Fruit fly (Drosophila melanogaster): ENCODE data around the gene CG15561.

The CG15561 gene

dm6 chr3R:31221337-31222047, 5.8 kb upstream of the CG15561 start:
- TF ChIP-seq CG4496 (GFP tag; IDR thresholded peaks at IDR 0.05), result no peak
- peak; percentile 71 for TF ChIP-seq CG8301 (tag; optimal IDR thresholded peaks at IDR 0.05)
- TF ChIP-seq CG17806 (tag; optimal IDR thresholded peaks at IDR 0.05), result peak; percentile 16
- peak; percentile 57 for TF ChIP-seq CG9948 (tag; optimal IDR thresholded peaks at IDR 0.05)
- peak; percentile 88 for TF ChIP-seq EcR (GFP tag; optimal IDR thresholded peaks at IDR 0.05)
- TF ChIP-seq fd96Ca (GFP tag; IDR thresholded peaks at IDR 0.05), result no peak
- peak; percentile 72 for TF ChIP-seq CG15710 (tag; optimal IDR thresholded peaks at IDR 0.05)
- peak; percentile 71 for TF ChIP-seq Pif1B (GFP tag; optimal IDR thresholded peaks at IDR 0.05)
- no peak for TF ChIP-seq Ets98B (GFP tag; IDR thresholded peaks at IDR 0.05)
- TF ChIP-seq CG12605 (GFP tag; IDR thresholded peaks at IDR 0.05), result no peak
- no peak for TF ChIP-seq CG32121 (GFP tag; IDR thresholded peaks at IDR 0.05)
- TF ChIP-seq rn (GFP tag; IDR thresholded peaks at IDR 0.05), result no peak
- no peak for TF ChIP-seq D1 (tag; optimal IDR thresholded peaks at IDR 0.05)
- TF ChIP-seq Snoo (tag; optimal IDR thresholded peaks at IDR 0.05), result peak; percentile 60
- TF ChIP-seq CG34367 (tag; optimal IDR thresholded peaks at IDR 0.05), result peak; percentile 79
- TF ChIP-seq CG13204 (GFP tag; optimal IDR thresholded peaks at IDR 0.05), result peak; percentile 90
- TF ChIP-seq Pif1A (GFP tag; optimal IDR thresholded peaks at IDR 0.05), result peak; percentile 61
- peak; percentile 90 for TF ChIP-seq gl (tag; optimal IDR thresholded peaks at IDR 0.05)
- TF ChIP-seq CG10348 (GFP tag; IDR thresholded peaks at IDR 0.05), result no peak
- peak; percentile 85 for TF ChIP-seq CG14655 (GFP tag; optimal IDR thresholded peaks at IDR 0.05)
- peak; percentile 58 for TF ChIP-seq CG8159 (tag; optimal IDR thresholded peaks at IDR 0.05)

- TF ChIP-seq CG9948 (tag; optimal IDR thresholded peaks at IDR 0.05) (no peak), CG13204 (GFP tag; optimal IDR thresholded peaks at IDR 0.05) (no peak), CG34367 (tag; optimal IDR thresholded peaks at IDR 0.05) (no peak), CG12605 (GFP tag; IDR thresholded peaks at IDR 0.05) (no peak)
These were observed 5.0 kb upstream of the CG15561 start, which contains the start of gene CG12054 for dm6 chr3R:31220456-31221336. Gene CG12054 (plus strand): TSS chr3R:31220702.

- TF ChIP-seq CG14655 (GFP tag; optimal IDR thresholded peaks at IDR 0.05) (no peak), Ets98B (GFP tag; IDR thresholded peaks at IDR 0.05) (no peak), Pif1B (GFP tag; optimal IDR thresholded peaks at IDR 0.05) (no peak), CG17806 (tag; optimal IDR thresholded peaks at IDR 0.05) (peak; percentile 10), Pif1A (GFP tag; optimal IDR thresholded peaks at IDR 0.05) (no peak), CG4496 (GFP tag; IDR thresholded peaks at IDR 0.05) (no peak), CG32121 (GFP tag; IDR thresholded peaks at IDR 0.05) (no peak), CG8301 (tag; optimal IDR thresholded peaks at IDR 0.05) (no peak), EcR (GFP tag; optimal IDR thresholded peaks at IDR 0.05) (peak; percentile 60), CG8159 (tag; optimal IDR thresholded peaks at IDR 0.05) (peak; percentile 11), Snoo (tag; optimal IDR thresholded peaks at IDR 0.05) (peak; percentile 28), fd96Ca (GFP tag; IDR thresholded peaks at IDR 0.05) (no peak), CG15710 (tag; optimal IDR thresholded peaks at IDR 0.05) (no peak), CG13204 (GFP tag; optimal IDR thresholded peaks at IDR 0.05) (no peak)
These were observed 3.6 kb upstream of the CG15561 start, which contains the start of gene ATPsynC for dm6 chr3R:31218997-31219992. Gene ATPsynC (minus strand): TSS chr3R:31219630.

- TF ChIP-seq EcR (GFP tag; optimal IDR thresholded peaks at IDR 0.05) (peak; percentile 85), CG12605 (GFP tag; IDR thresholded peaks at IDR 0.05) (no peak)
These were observed 2.6 kb upstream of the CG15561 start for dm6 chr3R:31218214-31218876.

- TF ChIP-seq CG4496 (GFP tag; IDR thresholded peaks at IDR 0.05), result no peak
- no peak for TF ChIP-seq CG9948 (tag; optimal IDR thresholded peaks at IDR 0.05)
- no peak for TF ChIP-seq CG14655 (GFP tag; optimal IDR thresholded peaks at IDR 0.05)
- TF ChIP-seq Snoo (tag; optimal IDR thresholded peaks at IDR 0.05), result no peak
- TF ChIP-seq rn (GFP tag; IDR thresholded peaks at IDR 0.05), result no peak
- TF ChIP-seq CG32121 (GFP tag; IDR thresholded peaks at IDR 0.05), result no peak
- TF ChIP-seq fd96Ca (GFP tag; IDR thresholded peaks at IDR 0.05), result no peak
- no peak for TF ChIP-seq CG15710 (tag; optimal IDR thresholded peaks at IDR 0.05)
- TF ChIP-seq CG13204 (GFP tag; optimal IDR thresholded peaks at IDR 0.05), result no peak
- TF ChIP-seq CG8159 (tag; optimal IDR thresholded peaks at IDR 0.05), result no peak
- TF ChIP-seq CG17806 (tag; optimal IDR thresholded peaks at IDR 0.05), result no peak
- no peak for TF ChIP-seq EcR (GFP tag; optimal IDR thresholded peaks at IDR 0.05)
- TF ChIP-seq Pif1A (GFP tag; optimal IDR thresholded peaks at IDR 0.05), result no peak
- no peak for TF ChIP-seq gl (tag; optimal IDR thresholded peaks at IDR 0.05)
These were observed 2.5 kb downstream of the CG15561 start, which contains the start of the genes Zwilch and CG1542 for dm6 chr3R:31213227-31213626. Gene Zwilch (minus strand): TSS chr3R:31213376. Gene CG1542 (plus strand): TSS chr3R:31213458.
